Fruit fly (Drosophila melanogaster) whole organism, embryonic: Measurements from ENCODE around the gene CG15764.

Experiments used
- Bgb ChIP-seq: fragments of 200-800 bp; sonication (Bioruptor generic); IDR thresholded peaks from 2 replicates; pipeline ENCODE4 v1.3.6; 2022; ENCODE audit warnings: missing biosample characterization, missing genetic modification characterization; ENCODE audit not compliant: partially characterized antibody
- Blimp-1 ChIP-seq: fragments of 200-800 bp; sonication (Bioruptor generic); optimal IDR thresholded peaks from 3 replicates; lab custom pipeline; 2018; ENCODE audit warnings: missing biosample characterization, missing genetic modification characterization, mild to moderate bottlenecking, moderate library complexity, missing genetic modification reagents
- Bteb2 ChIP-seq: fragments of 200-800 bp; sonication (Bioruptor generic); optimal IDR thresholded peaks from 2 replicates; lab custom pipeline; 2016; ENCODE audit warnings: missing biosample characterization, missing genetic modification characterization
- CG10267 ChIP-seq: fragments of 200-800 bp; sonication (Bioruptor generic); optimal IDR thresholded peaks from 2 replicates; lab custom pipeline; 2018; ENCODE audit warnings: missing biosample characterization, mild to moderate bottlenecking, missing genetic modification characterization, moderate library complexity
- CG12219 ChIP-seq: fragments of 200-800 bp; sonication (Bioruptor generic); optimal IDR thresholded peaks from 3 replicates; lab custom pipeline; 2018; ENCODE audit warnings: missing biosample characterization, mild to moderate bottlenecking, missing genetic modification characterization
- CG12236 ChIP-seq: fragments of 200-800 bp; sonication (Bioruptor generic); optimal IDR thresholded peaks from 2 replicates; lab custom pipeline; 2016; ENCODE audit warnings: missing biosample characterization, missing genetic modification characterization
- CG1233 ChIP-seq: fragments of 200-800 bp; sonication (Bioruptor generic); optimal IDR thresholded peaks from 4 replicates; lab custom pipeline; 2018; ENCODE audit warnings: missing biosample characterization, mild to moderate bottlenecking, missing genetic modification characterization
- CG12942 ChIP-seq: fragments of 200-800 bp; sonication (Bioruptor generic); optimal IDR thresholded peaks from 3 replicates; lab custom pipeline; 2016; ENCODE audit warnings: missing biosample characterization, missing genetic modification characterization
- CG13775 ChIP-seq: fragments of 200-800 bp; sonication (Bioruptor generic); optimal IDR thresholded peaks from 3 replicates; lab custom pipeline; 2017; ENCODE audit warnings: missing biosample characterization, mild to moderate bottlenecking, missing genetic modification characterization
- CG16779 ChIP-seq: fragments of 200-800 bp; sonication (Bioruptor generic); IDR thresholded peaks from 2 replicates; pipeline ENCODE4 v1.3.6; 2022; ENCODE audit warnings: missing biosample characterization, missing genetic modification characterization
- CG1792 ChIP-seq: fragments of 200-800 bp; sonication (Bioruptor generic); optimal IDR thresholded peaks from 2 replicates; lab custom pipeline; 2016; ENCODE audit warnings: missing biosample characterization, missing genetic modification characterization
- CG32772 ChIP-seq: fragments of 200-800 bp; sonication (Bioruptor generic); IDR thresholded peaks from 2 replicates; pipeline ENCODE4 v1.3.6; 2022; ENCODE audit warnings: missing biosample characterization, missing genetic modification characterization
- CG34422 ChIP-seq: fragments of 200-800 bp; sonication (Bioruptor generic); IDR thresholded peaks from 3 replicates; pipeline ENCODE4 v1.3.6; 2022; ENCODE audit warnings: missing biosample characterization, missing genetic modification characterization
- CG4360 ChIP-seq: fragments of 200-800 bp; sonication (Bioruptor generic); IDR thresholded peaks from 2 replicates; pipeline ENCODE4 v1.3.6; 2022; ENCODE audit warnings: missing biosample characterization, missing genetic modification characterization
- CG43689 ChIP-seq: fragments of 200-800 bp; sonication (Bioruptor generic); IDR thresholded peaks from 2 replicates; pipeline ENCODE4 v1.3.6; 2022; ENCODE audit warnings: missing biosample characterization, missing genetic modification characterization
- CG6654 ChIP-seq: fragments of 200-800 bp; sonication (Bioruptor generic); optimal IDR thresholded peaks from 2 replicates; lab custom pipeline; 2017; ENCODE audit warnings: missing biosample characterization, mild to moderate bottlenecking, missing genetic modification characterization
- CG7271 ChIP-seq: fragments of 200-800 bp; sonication (Bioruptor generic); optimal IDR thresholded peaks from 2 replicates; lab custom pipeline; 2018; ENCODE audit warnings: missing biosample characterization, mild to moderate bottlenecking, missing genetic modification characterization, moderate library complexity
- CG9437 ChIP-seq: fragments of 200-800 bp; sonication (Bioruptor generic); optimal IDR thresholded peaks from 2 replicates; lab custom pipeline; 2018; ENCODE audit warnings: missing biosample characterization, mild to moderate bottlenecking, missing genetic modification characterization
- CG9932 ChIP-seq: fragments of 200-800 bp; sonication (Bioruptor generic); IDR thresholded peaks from 2 replicates; pipeline ENCODE4 v1.3.6; 2022; ENCODE audit warnings: missing biosample characterization, missing genetic modification characterization
- Doc3 ChIP-seq: fragments of 200-800 bp; sonication (Bioruptor generic); IDR thresholded peaks from 3 replicates; pipeline ENCODE4 v1.3.6; 2022; ENCODE audit warnings: missing biosample characterization, missing genetic modification characterization; ENCODE audit not compliant: partially characterized antibody
- Dref ChIP-seq: fragments of 200-800 bp; sonication (Bioruptor generic); IDR thresholded peaks from 2 replicates; pipeline ENCODE4 v1.3.6; 2022; ENCODE audit warnings: missing biosample characterization, missing genetic modification characterization
- Gsc ChIP-seq: fragments of 200-800 bp; sonication (Bioruptor generic); IDR thresholded peaks from 2 replicates; pipeline ENCODE4 v1.3.6; 2022; ENCODE audit warnings: missing biosample characterization, missing genetic modification characterization
- HLH3B ChIP-seq: fragments of 200-800 bp; sonication (Bioruptor generic); IDR thresholded peaks from 2 replicates; pipeline ENCODE4 v1.3.6; 2022; ENCODE audit warnings: missing biosample characterization, missing genetic modification characterization
- Hsf ChIP-seq: fragments of 200-800 bp; sonication (Bioruptor generic); optimal IDR thresholded peaks from 3 replicates; lab custom pipeline; 2016; ENCODE audit warnings: missing biosample characterization, missing genetic modification characterization
- Kr ChIP-seq: fragments of 200-800 bp; sonication (Bioruptor generic); optimal IDR thresholded peaks from 2 replicates; lab custom pipeline; 2017; ENCODE audit warnings: missing biosample characterization, mild to moderate bottlenecking, missing genetic modification characterization
- Max ChIP-seq: fragments of 200-800 bp; sonication (Bioruptor generic); optimal IDR thresholded peaks from 2 replicates; lab custom pipeline; 2016; ENCODE audit warnings: missing biosample characterization, mild to moderate bottlenecking, missing genetic modification characterization
- TFAM ChIP-seq: fragments of 200-800 bp; sonication (Bioruptor generic); optimal IDR thresholded peaks from 2 replicates; lab custom pipeline; 2017; ENCODE audit warnings: missing biosample characterization, missing genetic modification characterization, inconsistent platforms
- Usf ChIP-seq: fragments of 200-800 bp; sonication (Bioruptor generic); optimal IDR thresholded peaks from 2 replicates; lab custom pipeline; 2017; ENCODE audit warnings: missing genotype, missing biosample characterization, missing genetic modification characterization
- amos ChIP-seq: fragments of 200-800 bp; sonication (Bioruptor generic); IDR thresholded peaks from 2 replicates; pipeline ENCODE4 v1.3.6; 2022; ENCODE audit warnings: missing biosample characterization, missing genetic modification characterization; ENCODE audit not compliant: partially characterized antibody
- bowl ChIP-seq: fragments of 200-800 bp; sonication (Bioruptor generic); IDR thresholded peaks from 2 replicates; pipeline ENCODE4 v1.3.6; 2022; ENCODE audit warnings: missing biosample characterization, missing genetic modification characterization
- br ChIP-seq: fragments of >200 bp; optimal IDR thresholded peaks from 2 replicates; lab custom pipeline; 2017
- btn ChIP-seq: fragments of 200-800 bp; sonication (Bioruptor generic); optimal IDR thresholded peaks from 2 replicates; lab custom pipeline; 2016; ENCODE audit warnings: missing biosample characterization, missing genetic modification characterization
- danr ChIP-seq: fragments of 200-800 bp; sonication (Bioruptor generic); IDR thresholded peaks from 2 replicates; pipeline ENCODE4 v1.3.6; 2022; ENCODE audit warnings: missing biosample characterization, missing genetic modification characterization
- dysf ChIP-seq: fragments of 200-800 bp; sonication (Bioruptor generic); IDR thresholded peaks from 3 replicates; pipeline ENCODE4 v1.3.6; 2022; ENCODE audit warnings: missing biosample characterization, missing genetic modification characterization
- emc ChIP-seq: fragments of 200-800 bp; sonication (Bioruptor generic); optimal IDR thresholded peaks from 2 replicates; lab custom pipeline; 2016; ENCODE audit warnings: missing biosample characterization, missing genetic modification characterization
- ewg ChIP-seq: fragments of 200-800 bp; sonication (Bioruptor generic); optimal IDR thresholded peaks from 3 replicates; lab custom pipeline; 2017; ENCODE audit warnings: mild to moderate bottlenecking, missing biosample characterization, missing genetic modification reagents, missing genetic modification characterization
- ham ChIP-seq: fragments of 200-800 bp; sonication (Bioruptor generic); IDR thresholded peaks from 2 replicates; pipeline ENCODE4 v1.3.6; 2022; ENCODE audit warnings: missing biosample characterization, missing genetic modification characterization
- hkb ChIP-seq, 2 experiments: fragments of 200-800 bp in 1 of 2; fragments of >200 bp in 1 of 2; sonication (Bioruptor generic) in 1 of 2; IDR thresholded peaks in 1 of 2; optimal IDR thresholded peaks in 1 of 2; 2 replicates each; pipeline versions ENCODE4 v1.3.6 to Lab custom; 2017 to 2022; ENCODE audit warnings: missing biosample characterization in 1 of 2, missing genetic modification characterization in 1 of 2
- lab ChIP-seq: fragments of 200-800 bp; sonication (Bioruptor generic); optimal IDR thresholded peaks from 3 replicates; lab custom pipeline; 2017; ENCODE audit warnings: missing biosample characterization, missing genetic modification characterization, mild to moderate bottlenecking, moderate library complexity, missing genetic modification reagents
- maf-S ChIP-seq: fragments of 200-800 bp; sonication (Bioruptor generic); optimal IDR thresholded peaks from 2 replicates; lab custom pipeline; 2016; ENCODE audit warnings: missing biosample characterization, missing genetic modification characterization
- nerfin-2 ChIP-seq: fragments of 200-800 bp; sonication (Bioruptor generic); IDR thresholded peaks from 2 replicates; pipeline ENCODE4 v1.3.6; 2022; ENCODE audit warnings: missing biosample characterization, missing genetic modification characterization; ENCODE audit not compliant: partially characterized antibody
- nom ChIP-seq: fragments of 200-800 bp; sonication (Bioruptor generic); optimal IDR thresholded peaks from 2 replicates; lab custom pipeline; 2017; ENCODE audit warnings: missing biosample characterization, missing genetic modification characterization, mild to moderate bottlenecking, moderate library complexity, missing genetic modification reagents
- pfk ChIP-seq: fragments of 200-800 bp; sonication (Bioruptor generic); optimal IDR thresholded peaks from 2 replicates; lab custom pipeline; 2018; ENCODE audit warnings: missing biosample characterization, mild to moderate bottlenecking, missing genetic modification characterization, moderate library complexity
- prd ChIP-seq, 3 experiments: fragments of >200 bp in 2 of 3; fragments of 200-800 bp in 1 of 3; sonication (Bioruptor generic) in 1 of 3; optimal IDR thresholded peaks in 2 of 3; IDR thresholded peaks in 1 of 3; 2 replicates in 2 of 3; 3 replicates in 1 of 3; pipeline versions ENCODE4 v1.3.6 to Lab custom; 2017 to 2022; ENCODE audit warnings: missing biosample characterization in 1 of 3, missing genetic modification characterization in 1 of 3
- sr ChIP-seq: fragments of 200-800 bp; sonication (Bioruptor generic); IDR thresholded peaks from 3 replicates; pipeline ENCODE4 v1.3.6; 2022; ENCODE audit warnings: missing biosample characterization, missing genetic modification characterization
- ssp ChIP-seq: fragments of 200-800 bp; sonication (Bioruptor generic); IDR thresholded peaks from 2 replicates; pipeline ENCODE4 v1.3.6; 2022; ENCODE audit warnings: missing biosample characterization, missing genetic modification characterization
- wdn ChIP-seq: fragments of 200-800 bp; sonication (Bioruptor generic); IDR thresholded peaks from 2 replicates; pipeline ENCODE4 v1.3.6; 2022; ENCODE audit warnings: missing biosample characterization, missing genetic modification characterization
- yki ChIP-seq: fragments of >200 bp; optimal IDR thresholded peaks from 3 replicates; lab custom pipeline; 2018
- z ChIP-seq: fragments of 200-800 bp; sonication (Bioruptor generic); IDR thresholded peaks from 3 replicates; pipeline ENCODE4 v1.3.6; 2022; ENCODE audit warnings: missing biosample characterization, missing genetic modification characterization

CG15764 gene

DNA sequence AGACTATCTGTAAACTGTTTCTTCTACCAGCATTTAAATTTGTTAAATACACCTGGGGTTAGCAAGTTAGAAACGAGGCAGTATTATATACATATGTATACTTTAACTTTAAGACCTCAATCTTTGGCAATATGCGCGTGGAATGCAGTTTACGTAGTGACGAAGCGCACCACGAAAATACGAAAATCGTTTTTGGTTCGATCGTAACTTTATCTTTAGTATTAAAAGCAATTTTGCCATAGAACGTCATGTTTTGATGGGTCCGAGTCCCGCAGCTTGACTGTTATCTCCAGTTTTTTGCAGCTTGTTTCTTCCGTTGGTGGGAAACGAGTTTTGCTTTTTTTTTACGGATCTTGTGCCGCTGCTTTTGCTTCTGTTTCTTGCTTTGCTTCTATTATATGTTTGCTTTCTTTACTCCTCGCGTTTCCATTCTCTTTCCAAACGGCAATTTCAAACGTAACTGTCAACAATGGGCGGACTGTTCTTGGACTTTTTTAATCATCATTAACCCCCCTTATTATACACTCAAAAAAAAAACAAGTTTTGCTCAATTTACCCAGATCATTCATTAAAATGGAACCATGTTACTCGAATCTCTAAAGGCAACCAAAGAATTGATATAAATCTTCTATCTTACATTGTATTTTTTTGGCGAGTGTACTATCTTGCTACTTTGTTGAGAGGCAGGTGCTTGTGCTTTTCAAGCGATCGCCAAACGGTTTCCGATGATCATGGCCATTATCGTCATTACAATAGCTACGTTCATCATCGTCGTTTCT is 23.0 kb downstream of the CG15764 start (continued):
- TF ChIP-seq Bteb2 (peak; percentile 20), Doc3 (GFP tag; lab: Robert Waterston, UW) (no peak), HLH3B (GFP tag; lab: Robert Waterston, UW) (no peak), danr (GFP tag; lab: Robert Waterston, UW) (no peak), wdn (GFP tag; lab: Robert Waterston, UW) (peak; percentile 40; the same call in 1 of the 2 replicates), sr (GFP tag; lab: Robert Waterston, UW) (no peak), CG4360 (GFP tag; lab: Robert Waterston, UW) (no peak), z (no peak), br (lab: Kevin White, UChicago) (no peak), TFAM (GFP tag; lab: Kevin White, UChicago) (no peak), CG43689 (GFP tag; lab: Robert Waterston, UW) (no peak), ewg (GFP tag; lab: Kevin White, UChicago) (no peak), ham (no peak), emc (GFP tag; lab: Kevin White, UChicago) (no peak), btn (GFP tag; lab: Kevin White, UChicago) (no peak), Bgb (GFP tag; lab: Robert Waterston, UW) (no peak), Max (GFP tag; lab: Kevin White, UChicago) (peak; percentile 7), Gsc (GFP tag; lab: Robert Waterston, UW) (no peak), CG12942 (peak; percentile 5), CG34422 (no peak), CG9437 (GFP tag; lab: Kevin White, UChicago) (no peak), CG1792 (GFP tag; lab: Kevin White, UChicago) (peak; percentile 14), dysf (GFP tag; lab: Robert Waterston, UW) (peak; percentile 52; the same call in 2 of the 3 replicates), CG1233 (GFP tag; lab: Kevin White, UChicago) (no peak), Dref (GFP tag; lab: Robert Waterston, UW) (no peak), CG12236 (no peak), bowl (GFP tag; lab: Robert Waterston, UW) (no peak), CG32772 (GFP tag; lab: Robert Waterston, UW) (0 out of 2 replicates have a peak, but pooled peaks have one; percentile 31), CG10267 (tag; lab: Kevin White, UChicago) (peak; percentile 10), yki (lab: Kevin White, UChicago) (no peak), Hsf (GFP tag; lab: Kevin White, UChicago) (peak; percentile 32), maf-S (GFP tag; lab: Kevin White, UChicago) (peak; percentile 47), nerfin-2 (GFP tag; lab: Robert Waterston, UW) (no peak), nom (GFP tag; lab: Kevin White, UChicago) (no peak), hkb (optimal IDR thresholded peaks at IDR 0.05; lab: Kevin White, UChicago) (no peak), hkb (GFP tag; IDR thresholded peaks at IDR 0.05; lab: Robert Waterston, UW) (no peak), Usf (GFP tag; lab: Kevin White, UChicago) (peak; percentile 13), amos (GFP tag; lab: Robert Waterston, UW) (no peak), CG9932 (GFP tag; lab: Robert Waterston, UW) (peak; percentile 80), CG7271 (tag; lab: Kevin White, UChicago) (no peak), CG13775 (GFP tag; lab: Kevin White, UChicago) (peak; percentile 24), prd (optimal IDR thresholded peaks at IDR 0.05; lab: Kevin White, UChicago) (no peak), prd (GFP tag; IDR thresholded peaks at IDR 0.05; lab: Robert Waterston, UW) (peak; percentile 49; the same call in 2 of the 3 replicates), Kr (no peak), CG6654 (GFP tag; lab: Kevin White, UChicago) (no peak), CG16779 (GFP tag; lab: Robert Waterston, UW) (0 out of 2 replicates have a peak, but pooled peaks have one; percentile 12), lab (GFP tag; lab: Kevin White, UChicago) (peak; percentile 63), ssp (GFP tag; lab: Robert Waterston, UW) (no peak), CG12219 (GFP tag; lab: Kevin White, UChicago) (no peak), pfk (GFP tag; lab: Kevin White, UChicago) (no peak), Blimp-1 (peak; percentile 45)
